Worm (Caenorhabditis elegans) whole organism, early embryonic: ENCODE results near the gene Y113G7A.12.

Experiments
- B0310.2 ChIP-seq: sonication (generic microtip); optimal IDR thresholded peaks from 2 replicates; lab custom pipeline; 2016; ENCODE audit warnings: mild to moderate bottlenecking, missing genetic modification characterization, missing compliant biosample characterization
- F13C5.2 ChIP-seq: sonication (generic microtip); optimal IDR thresholded peaks from 2 replicates; lab custom pipeline; 2017; ENCODE audit warnings: mild to moderate bottlenecking, missing genetic modification characterization, inconsistent platforms, missing compliant biosample characterization
- aly-1 ChIP-seq: sonication (generic microtip); optimal IDR thresholded peaks from 2 replicates; lab custom pipeline; 2016; ENCODE audit warnings: missing genetic modification characterization, missing compliant biosample characterization
- ama-1 ChIP-seq: fragments of 150-350 bp; optimal IDR thresholded peaks from 2 replicates; lab custom pipeline; 2014
- ceh-13 ChIP-seq: fragments of 200-800 bp; sonication (Bioruptor generic); optimal IDR thresholded peaks from 2 replicates; lab custom pipeline; 2018; ENCODE audit warnings: mild to moderate bottlenecking, missing genetic modification characterization, missing compliant biosample characterization
- ceh-36 ChIP-seq: sonication (generic microtip); optimal IDR thresholded peaks from 2 replicates; lab custom pipeline; 2016; ENCODE audit warnings: missing genetic modification characterization, inconsistent platforms, missing compliant biosample characterization
- ets-7 ChIP-seq: sonication (generic microtip); optimal IDR thresholded peaks from 2 replicates; lab custom pipeline; 2016; ENCODE audit warnings: missing genotype, missing genetic modification characterization, missing compliant biosample characterization
- flt-1 ChIP-seq: fragments of 200-800 bp; sonication (Bioruptor generic); IDR thresholded peaks from 2 replicates; pipeline ENCODE4 v1.3.6; 2022; ENCODE audit warnings: missing genetic modification characterization, missing compliant biosample characterization
- hmbx-1 ChIP-seq: sonication (generic microtip); optimal IDR thresholded peaks from 2 replicates; lab custom pipeline; 2016; ENCODE audit warnings: mild to moderate bottlenecking, missing genetic modification characterization, missing compliant biosample characterization
- hmg-4 ChIP-seq: fragments of 200-800 bp; sonication (Bioruptor generic); optimal IDR thresholded peaks from 2 replicates; lab custom pipeline; 2018; ENCODE audit warnings: mild to moderate bottlenecking, missing genetic modification characterization, missing compliant biosample characterization
- hnd-1 ChIP-seq: sonication (generic microtip); optimal IDR thresholded peaks from 2 replicates; lab custom pipeline; 2016; ENCODE audit warnings: missing genetic modification characterization, missing compliant biosample characterization
- pes-1 ChIP-seq: fragments of 200-800 bp; sonication (Bioruptor generic); IDR thresholded peaks from 2 replicates; pipeline ENCODE4 v1.3.6; 2022; ENCODE audit warnings: missing genetic modification reagents, missing genetic modification characterization, missing compliant biosample characterization
- scrt-1 ChIP-seq: fragments of 200-800 bp; sonication (Bioruptor generic); IDR thresholded peaks from 2 replicates; pipeline ENCODE4 v1.3.6; 2022; ENCODE audit warnings: missing genetic modification characterization, missing compliant biosample characterization
- sea-1 ChIP-seq: fragments of 200-800 bp; sonication (Bioruptor generic); conservative IDR thresholded peaks from 2 replicates; pipeline ENCODE4 v1.3.6; 2022; ENCODE audit warnings: missing genetic modification characterization, missing compliant biosample characterization
- tbx-11 ChIP-seq: fragments of 200-800 bp; sonication (Bioruptor generic); IDR thresholded peaks from 2 replicates; pipeline ENCODE4 v1.3.6; 2022; ENCODE audit warnings: missing genetic modification characterization, missing compliant biosample characterization
- tbx-37 ChIP-seq: fragments of 200-800 bp; sonication (Bioruptor generic); conservative IDR thresholded peaks from 2 replicates; pipeline ENCODE4 v1.3.6; 2022; ENCODE audit warnings: missing genetic modification reagents, missing genetic modification characterization, missing compliant biosample characterization
- tra-4 ChIP-seq: sonication (generic microtip); optimal IDR thresholded peaks from 2 replicates; lab custom pipeline; 2017; ENCODE audit warnings: missing genetic modification characterization, missing compliant biosample characterization

Y113G7A.12 gene

ce11 chrV:20188790-20189189 is 46.4 kb downstream of the Y113G7A.12 start, which contains the start of gene fbxa-116:
fbxa-116 (minus strand) TSS chrV:20188890.
- TF ChIP-seq ceh-36 (tag; lab: Kevin White, UChicago) (no peak), ceh-13 (GFP tag; lab: Kevin White, UChicago) (no peak), pes-1 (GFP tag; lab: Robert Waterston, UW) (no peak), tbx-37 (GFP tag; lab: Robert Waterston, UW) (no peak), ets-7 (tag; lab: Kevin White, UChicago) (no peak), hnd-1 (tag; lab: Kevin White, UChicago) (no peak), aly-1 (tag; lab: Kevin White, UChicago) (no peak), scrt-1 (GFP tag; lab: Robert Waterston, UW) (no peak), flt-1 (GFP tag; lab: Robert Waterston, UW) (no peak), tbx-11 (GFP tag; lab: Robert Waterston, UW) (no peak), hmg-4 (GFP tag; lab: Kevin White, UChicago) (no peak), sea-1 (GFP tag; lab: Robert Waterston, UW) (no peak), hmbx-1 (tag; lab: Kevin White, UChicago) (no peak), F13C5.2 (tag; lab: Kevin White, UChicago) (no peak), ama-1 (lab: Kevin White, UChicago) (no peak), tra-4 (tag; lab: Kevin White, UChicago) (no peak), B0310.2 (no peak)

ce11 chrV:20192102-20192880 is 49.9 kb downstream of the Y113G7A.12 start, which contains the start of the genes fbxa-115 and Y113G7B.27:
fbxa-115 (minus strand) TSS chrV:20192152.
Y113G7B.27 (plus strand) TSS chrV:20192830.
- TF ChIP-seq ets-7 (tag; lab: Kevin White, UChicago): no peak
- TF ChIP-seq ama-1 (lab: Kevin White, UChicago): no peak
- TF ChIP-seq F13C5.2 (tag; lab: Kevin White, UChicago): no peak
- TF ChIP-seq aly-1 (tag; lab: Kevin White, UChicago): no peak
- no peak for TF ChIP-seq tbx-11 (GFP tag; lab: Robert Waterston, UW)
- TF ChIP-seq tra-4 (tag; lab: Kevin White, UChicago): no peak
- no peak for TF ChIP-seq ceh-13 (GFP tag; lab: Kevin White, UChicago)
- no peak for TF ChIP-seq sea-1 (GFP tag; lab: Robert Waterston, UW)
- no peak for TF ChIP-seq pes-1 (GFP tag; lab: Robert Waterston, UW)
- no peak for TF ChIP-seq tbx-37 (GFP tag; lab: Robert Waterston, UW)
- TF ChIP-seq B0310.2: no peak
- no peak for TF ChIP-seq hmg-4 (GFP tag; lab: Kevin White, UChicago)
- TF ChIP-seq scrt-1 (GFP tag; lab: Robert Waterston, UW): no peak

- TF ChIP-seq hmbx-1 (tag; lab: Kevin White, UChicago) (no peak), tra-4 (tag; lab: Kevin White, UChicago) (no peak), ama-1 (lab: Kevin White, UChicago) (no peak), tbx-37 (GFP tag; lab: Robert Waterston, UW) (no peak), ceh-36 (tag; lab: Kevin White, UChicago) (no peak), tbx-11 (GFP tag; lab: Robert Waterston, UW) (no peak), ceh-13 (GFP tag; lab: Kevin White, UChicago) (no peak)
Observed at ce11 chrV:20195451-20196036, 53.2 kb downstream of the Y113G7A.12 start, which contains the start of the genes srh-217 and Y113G7B.28. srh-217 (minus strand) TSS chrV:20195551. Y113G7B.28 (plus strand) TSS chrV:20195986.

ce11 chrV:20196671-20197070 is 54.3 kb downstream of the Y113G7A.12 start, which contains the start of gene ftr-1:
ftr-1 (plus strand) TSS chrV:20196971.
- TF ChIP-seq hmg-4 (GFP tag; lab: Kevin White, UChicago): no peak
- no peak for TF ChIP-seq pes-1 (GFP tag; lab: Robert Waterston, UW)
- no peak for TF ChIP-seq aly-1 (tag; lab: Kevin White, UChicago)
- no peak for TF ChIP-seq sea-1 (GFP tag; lab: Robert Waterston, UW)
- TF ChIP-seq ceh-13 (GFP tag; lab: Kevin White, UChicago): no peak
- TF ChIP-seq B0310.2: no peak
- TF ChIP-seq tbx-11 (GFP tag; lab: Robert Waterston, UW): no peak
- no peak for TF ChIP-seq scrt-1 (GFP tag; lab: Robert Waterston, UW)
- no peak for TF ChIP-seq flt-1 (GFP tag; lab: Robert Waterston, UW)
- no peak for TF ChIP-seq F13C5.2 (tag; lab: Kevin White, UChicago)
- no peak for TF ChIP-seq tbx-37 (GFP tag; lab: Robert Waterston, UW)
